Fruit fly (Drosophila melanogaster): ENCODE results near the gene 140up.
A peak's percentile ranks its signal among the peaks of the same experiment; 100 is the strongest.

Gene 140up

DNA sequence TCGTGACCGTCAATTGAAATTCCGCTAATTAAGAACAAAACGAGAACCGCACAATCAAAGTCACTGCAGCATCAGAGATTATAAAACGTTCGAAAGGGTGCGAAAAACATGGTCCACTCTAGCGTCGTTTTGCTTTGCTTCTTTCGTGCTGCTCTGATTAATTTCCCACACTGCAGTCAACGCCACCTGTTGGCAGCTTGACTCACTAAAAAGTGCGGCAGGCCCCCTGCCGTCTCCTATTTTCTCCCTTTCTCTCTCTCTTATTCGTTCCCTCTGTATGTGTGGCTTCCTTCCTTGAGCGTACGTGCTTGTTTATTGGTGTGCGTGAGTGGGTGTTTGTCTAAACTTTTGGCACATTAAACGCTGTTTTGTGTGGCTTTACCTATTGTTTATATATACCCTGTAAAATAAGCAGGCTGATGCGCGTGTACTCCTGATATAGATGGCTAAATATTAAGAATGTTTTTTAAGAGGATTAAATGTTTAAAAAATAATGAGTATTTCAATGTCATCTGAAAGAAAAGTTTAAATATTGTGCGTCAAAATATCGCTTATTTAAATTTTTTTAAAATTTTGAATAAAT, 26.7 kb downstream of the 140up start (continued):
- TF ChIP-seq CG34224 (GFP tag; IDR thresholded peaks at IDR 0.05; ENCODE audit: partially characterized antibody) (no peak), CG4707 (GFP tag; optimal IDR thresholded peaks at IDR 0.05) (no peak), Elba2 (GFP tag; optimal IDR thresholded peaks at IDR 0.05) (no peak), CG14441 (GFP tag; IDR thresholded peaks at IDR 0.05) (0 out of 2 replicates have a peak, but pooled peaks have one; percentile 23), CG18011 (GFP tag; optimal IDR thresholded peaks at IDR 0.05) (no peak), CG9727 (GFP tag; optimal IDR thresholded peaks at IDR 0.05) (no peak), CG17328 (GFP tag; IDR thresholded peaks at IDR 0.05) (no peak), slbo (GFP tag; IDR thresholded peaks at IDR 0.05) (peak; percentile 24; the same call in 1 of the 2 replicates), z (GFP tag; IDR thresholded peaks at IDR 0.05) (no peak), CG6683 (GFP tag; optimal IDR thresholded peaks at IDR 0.05) (no peak), MTF-1 (GFP tag; optimal IDR thresholded peaks at IDR 0.05; ENCODE audit: borderline replicate concordance) (peak; percentile 21), az2 (GFP tag; optimal IDR thresholded peaks at IDR 0.05) (no peak), CG10543 (GFP tag; optimal IDR thresholded peaks at IDR 0.05) (no peak), CG2120 (GFP tag; optimal IDR thresholded peaks at IDR 0.05) (no peak), trh (GFP tag; optimal IDR thresholded peaks at IDR 0.05) (no peak), CG4820 (GFP tag; optimal IDR thresholded peaks at IDR 0.05) (no peak), fu2 (GFP tag; optimal IDR thresholded peaks at IDR 0.05) (no peak), CG3995 (GFP tag; optimal IDR thresholded peaks at IDR 0.05) (no peak), CG8478 (optimal IDR thresholded peaks at IDR 0.05) (no peak), pzg (GFP tag; optimal IDR thresholded peaks at IDR 0.05) (no peak), Max (GFP tag; optimal IDR thresholded peaks at IDR 0.05) (no peak), CG7357 (GFP tag; IDR thresholded peaks at IDR 0.05) (no peak), CG12391 (tag; optimal IDR thresholded peaks at IDR 0.05) (peak; percentile 14), HmgD (GFP tag; optimal IDR thresholded peaks at IDR 0.05) (peak; percentile 25), Pdp1 (GFP tag; optimal IDR thresholded peaks at IDR 0.05) (no peak), gt (GFP tag; IDR thresholded peaks at IDR 0.05) (no peak), ken (GFP tag; IDR thresholded peaks at IDR 0.05) (no peak), ci (GFP tag; IDR thresholded peaks at IDR 0.05) (peak; percentile 60; the same call in 2 of the 3 replicates), Dref (GFP tag; IDR thresholded peaks at IDR 0.05) (no peak), CG7271 (tag; optimal IDR thresholded peaks at IDR 0.05) (no peak), ara (GFP tag; IDR thresholded peaks at IDR 0.05) (no peak), CG14014 (GFP tag; IDR thresholded peaks at IDR 0.05) (peak; percentile 34; the same call in 1 of the 2 replicates), Stat92E (GFP tag; optimal IDR thresholded peaks at IDR 0.05) (no peak), CG31441 (GFP tag; IDR thresholded peaks at IDR 0.05) (no peak), crc (GFP tag; optimal IDR thresholded peaks at IDR 0.05) (no peak), cas (GFP tag; IDR thresholded peaks at IDR 0.05) (no peak), cwo (GFP tag; optimal IDR thresholded peaks at IDR 0.05) (no peak), ap (GFP tag; IDR thresholded peaks at IDR 0.05) (no peak), CG17912 (GFP tag; optimal IDR thresholded peaks at IDR 0.05) (no peak), mirr (GFP tag; optimal IDR thresholded peaks at IDR 0.05) (peak; percentile 14), yki (optimal IDR thresholded peaks at IDR 0.05) (no peak), nerfin-1 (tag; optimal IDR thresholded peaks at IDR 0.05) (no peak), kah (GFP tag; optimal IDR thresholded peaks at IDR 0.05) (no peak), CG15011 (GFP tag; optimal IDR thresholded peaks at IDR 0.05) (no peak), Hr39 (optimal IDR thresholded peaks at IDR 0.05) (no peak), scrt (GFP tag; optimal IDR thresholded peaks at IDR 0.05) (peak; percentile 51), Ravus (GFP tag; IDR thresholded peaks at IDR 0.05) (no peak), CG18599 (GFP tag; optimal IDR thresholded peaks at IDR 0.05) (peak; percentile 8), peb (GFP tag; IDR thresholded peaks at IDR 0.05) (no peak), salm (tag; optimal IDR thresholded peaks at IDR 0.05) (no peak), ATbp (GFP tag; optimal IDR thresholded peaks at IDR 0.05) (no peak), CG1529 (GFP tag; optimal IDR thresholded peaks at IDR 0.05) (no peak)

All from whole organism, embryonic.